Worm (Caenorhabditis elegans) whole organism, L4 larva: ENCODE measurements around the gene ceh-41.

Experiments used
- F44E2.7 ChIP-seq: fragments of 200-800 bp; sonication (Bioruptor generic); IDR thresholded peaks from 2 replicates; pipeline ENCODE4 v2.1.2; 2022; ENCODE audit warnings: missing genetic modification characterization, missing compliant biosample characterization
- ZK337.2 ChIP-seq: fragments of 200-800 bp; sonication (Bioruptor generic); IDR thresholded peaks from 2 replicates; pipeline ENCODE4 v1.3.6; 2022; ENCODE audit warnings: missing genetic modification reagents, missing genetic modification characterization, missing compliant biosample characterization
- ZK546.5 ChIP-seq, 2 experiments: sonication (generic microtip); optimal IDR thresholded peaks; 2 replicates each; lab custom pipeline; 2017; ENCODE audit warnings: missing biosample characterization in 2 of 2, missing genetic modification characterization in 2 of 2
- ama-1 ChIP-seq: fragments of 150-350 bp; optimal IDR thresholded peaks from 2 replicates; lab custom pipeline; 2014; ENCODE audit warnings: inconsistent platforms, mixed read lengths
- ceh-44 ChIP-seq: fragments of 200-800 bp; sonication (Bioruptor generic); IDR thresholded peaks from 2 replicates; pipeline ENCODE4 v1.3.6; 2022; ENCODE audit warnings: missing genetic modification reagents, missing genetic modification characterization, missing compliant biosample characterization
- ces-1 ChIP-seq: fragments of 150-350 bp; sonication (generic microtip); optimal IDR thresholded peaks from 4 replicates; lab custom pipeline; 2014; ENCODE audit warnings: missing biosample characterization, missing genetic modification reagents, missing genetic modification characterization
- dpl-1 ChIP-seq: fragments of 150-350 bp; optimal IDR thresholded peaks from 2 replicates; lab custom pipeline; 2014; ENCODE audit warnings: missing biosample characterization, missing genetic modification reagents, missing genetic modification characterization
- egl-27 ChIP-seq: sonication (generic microtip); optimal IDR thresholded peaks from 3 replicates; lab custom pipeline; 2017; ENCODE audit warnings: missing biosample characterization, missing genetic modification reagents, missing genetic modification characterization
- fkh-10 ChIP-seq: fragments of 150-350 bp; optimal IDR thresholded peaks from 2 replicates; lab custom pipeline; 2014; ENCODE audit warnings: missing biosample characterization, missing genetic modification reagents, missing genetic modification characterization
- nhr-42 ChIP-seq: fragments of 200-800 bp; sonication (Bioruptor generic); IDR thresholded peaks from 2 replicates; pipeline ENCODE4 v1.3.6; 2022; ENCODE audit warnings: missing genetic modification characterization, missing compliant biosample characterization
- nhr-77 ChIP-seq: fragments of 150-350 bp; optimal IDR thresholded peaks from 2 replicates; lab custom pipeline; 2014; ENCODE audit warnings: missing biosample characterization, missing genetic modification characterization
- ztf-11 ChIP-seq: fragments of 150-350 bp; optimal IDR thresholded peaks from 2 replicates; lab custom pipeline; 2014; ENCODE audit warnings: missing biosample characterization, missing genetic modification characterization

- TF ChIP-seq ZK337.2 (GFP tag; lab: Robert Waterston, UW), result no peak
- TF ChIP-seq ZK546.5 (tag; optimal IDR thresholded peaks at IDR 0.05; lab: Kevin White, UChicago), result no peak
- TF ChIP-seq dpl-1 (GFP tag; lab: Kevin White, UChicago), result no peak
- TF ChIP-seq ces-1, result no peak
- TF ChIP-seq ama-1, result no peak
- no peak for TF ChIP-seq fkh-10
- TF ChIP-seq F44E2.7 (GFP tag; lab: Robert Waterston, UW), result no peak
- TF ChIP-seq ztf-11 (tag; lab: Kevin White, UChicago), result no peak
- TF ChIP-seq egl-27 (tag; lab: Kevin White, UChicago), result no peak
- TF ChIP-seq nhr-77 (tag; lab: Kevin White, UChicago), result no peak
- no peak for TF ChIP-seq nhr-42 (GFP tag; lab: Robert Waterston, UW)
- no peak for TF ChIP-seq ceh-44 (GFP tag; lab: Robert Waterston, UW)
These were observed 790 bp downstream of the ceh-41 start for ce11 chrX:1847685-1848084.
